Fruit fly (Drosophila melanogaster) S2 (cell line): ENCODE results near the gene CG7806.

ENCODE experiments used
- CG8478 ChIP-seq: fragments of >200 bp; optimal IDR thresholded peaks from 2 replicates; lab custom pipeline; 2018
- CTCF ChIP-seq, 2 experiments: fragments of >200 bp; optimal IDR thresholded peaks; 2 replicates each; lab custom pipeline; 2018

DNA sequence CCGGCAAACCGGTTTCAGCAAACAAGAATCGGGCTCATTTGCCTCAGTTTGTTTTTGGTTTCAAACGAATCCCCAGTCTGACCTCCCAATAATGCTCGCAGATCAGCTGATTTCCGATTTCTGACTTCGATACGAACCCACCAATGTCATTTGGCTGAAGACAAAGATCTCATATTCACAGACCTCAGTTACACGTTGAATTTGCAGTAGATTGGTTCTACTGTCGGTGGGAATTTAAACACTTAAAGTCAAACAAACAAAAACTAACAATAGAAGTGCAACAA is 16.0 kb downstream of the CG7806 start, which contains the start of gene CG14275:
- no peak for TF ChIP-seq CG8478 (lab: Kevin White, UChicago)
- TF ChIP-seq CTCF (optimal IDR thresholded peaks at IDR 0.05; lab: Kevin White, UChicago), result no peak
